Worm (Caenorhabditis elegans) whole organism, L4 larva: ENCODE results near the gene pmp-3.

Experiments used
- F49E8.2 ChIP-seq: sonication (generic microtip); optimal IDR thresholded peaks from 2 replicates; lab custom pipeline; 2016; ENCODE audit warnings: missing compliant biosample characterization, mild to moderate bottlenecking, missing genetic modification characterization, borderline replicate concordance
- R02D3.7 ChIP-seq: fragments of 150-350 bp; sonication (generic microtip); optimal IDR thresholded peaks from 3 replicates; lab custom pipeline; 2014; ENCODE audit warnings: missing biosample characterization, missing genetic modification characterization
- T26A8.4 ChIP-seq: fragments of 200-800 bp; sonication (Bioruptor generic); IDR thresholded peaks from 2 replicates; pipeline ENCODE4 v1.3.6; 2022; ENCODE audit warnings: missing genetic modification characterization, missing compliant biosample characterization
- Y105C5A.15 ChIP-seq: fragments of 200-800 bp; sonication (Bioruptor generic); IDR thresholded peaks from 2 replicates; pipeline ENCODE4 v1.3.6; 2022; ENCODE audit warnings: missing genetic modification characterization, missing compliant biosample characterization
- ZK546.5 ChIP-seq, 2 experiments: sonication (generic microtip); optimal IDR thresholded peaks; 2 replicates each; lab custom pipeline; 2017; ENCODE audit warnings: missing biosample characterization in 2 of 2, missing genetic modification characterization in 2 of 2
- aha-1 ChIP-seq: fragments of 150-350 bp; peaks from one replicate; lab custom pipeline; 2014; ENCODE audit warnings: missing biosample characterization, missing genetic modification characterization
- ceh-44 ChIP-seq: fragments of 200-800 bp; sonication (Bioruptor generic); IDR thresholded peaks from 2 replicates; pipeline ENCODE4 v1.3.6; 2022; ENCODE audit warnings: missing genetic modification reagents, missing genetic modification characterization, missing compliant biosample characterization
- cey-2 ChIP-seq: sonication (generic microtip); optimal IDR thresholded peaks from 3 replicates; lab custom pipeline; 2017; ENCODE audit warnings: missing genetic modification characterization, mild to moderate bottlenecking, missing compliant biosample characterization, antibody characterized with exemption, borderline replicate concordance; ENCODE audit not compliant: insufficient read depth
- dmd-9 ChIP-seq: fragments of 200-800 bp; sonication (Bioruptor generic); IDR thresholded peaks from 2 replicates; pipeline ENCODE4 v1.3.6; 2022; ENCODE audit warnings: missing genetic modification reagents, missing genetic modification characterization, missing compliant biosample characterization
- duxl-1 ChIP-seq: sonication (generic microtip); optimal IDR thresholded peaks from 2 replicates; lab custom pipeline; 2016; ENCODE audit warnings: mild to moderate bottlenecking, missing genetic modification characterization, moderate library complexity, missing compliant biosample characterization; ENCODE audit not compliant: poor library complexity
- dve-1 ChIP-seq: sonication (generic microtip); optimal IDR thresholded peaks from 2 replicates; lab custom pipeline; 2017; ENCODE audit warnings: antibody characterized with exemption, mild to moderate bottlenecking, missing genetic modification characterization, missing compliant biosample characterization; ENCODE audit not compliant: insufficient read depth
- egl-27 ChIP-seq: sonication (generic microtip); optimal IDR thresholded peaks from 3 replicates; lab custom pipeline; 2017; ENCODE audit warnings: missing biosample characterization, missing genetic modification reagents, missing genetic modification characterization
- egl-43 ChIP-seq: fragments of 200-800 bp; sonication (Bioruptor generic); IDR thresholded peaks from 2 replicates; pipeline ENCODE4 v1.3.6; 2022; ENCODE audit warnings: missing genetic modification reagents, missing genetic modification characterization, missing compliant biosample characterization
- fkh-10 ChIP-seq: fragments of 150-350 bp; optimal IDR thresholded peaks from 2 replicates; lab custom pipeline; 2014; ENCODE audit warnings: missing biosample characterization, missing genetic modification reagents, missing genetic modification characterization
- fos-1 ChIP-seq: fragments of 150-350 bp; optimal IDR thresholded peaks from 2 replicates; lab custom pipeline; 2014; ENCODE audit warnings: missing biosample characterization, missing genetic modification characterization
- gei-8 ChIP-seq: fragments of 200-800 bp; sonication (Bioruptor generic); optimal IDR thresholded peaks from 2 replicates; lab custom pipeline; 2018; ENCODE audit warnings: mild to moderate bottlenecking, missing genetic modification characterization, missing compliant biosample characterization
- hif-1 ChIP-seq, 2 experiments: sonication (generic microtip); optimal IDR thresholded peaks; 2 replicates each; lab custom pipeline; 2016 to 2017; ENCODE audit warnings: missing compliant biosample characterization in 2 of 2, missing genetic modification characterization in 2 of 2, missing genetic modification reagents in 2 of 2, missing genotype in 2 of 2, mild to moderate bottlenecking in 1 of 2
- hlh-30 ChIP-seq: sonication (generic microtip); optimal IDR thresholded peaks from 2 replicates; lab custom pipeline; 2017; ENCODE audit warnings: antibody characterized with exemption, mild to moderate bottlenecking, missing genetic modification characterization, missing compliant biosample characterization; ENCODE audit not compliant: insufficient read depth
- jun-1 ChIP-seq: fragments of 150-350 bp; optimal IDR thresholded peaks from 2 replicates; lab custom pipeline; 2014; ENCODE audit warnings: missing biosample characterization, missing genetic modification reagents, missing genetic modification characterization
- lim-7 ChIP-seq: fragments of 200-800 bp; sonication (Bioruptor generic); IDR thresholded peaks from 2 replicates; pipeline ENCODE4 v1.3.6; 2022; ENCODE audit warnings: missing genetic modification characterization, missing compliant biosample characterization
- lin-1 ChIP-seq: fragments of 200-800 bp; sonication (Bioruptor generic); IDR thresholded peaks from 2 replicates; pipeline ENCODE4 v1.3.6; 2022; ENCODE audit warnings: missing genetic modification reagents, missing genetic modification characterization, missing compliant biosample characterization
- lin-13 ChIP-seq: fragments of 150-350 bp; optimal IDR thresholded peaks from 2 replicates; lab custom pipeline; 2014; ENCODE audit warnings: missing biosample characterization, missing genetic modification reagents, missing genetic modification characterization
- lin-38 ChIP-seq: fragments of 200-800 bp; sonication (Bioruptor generic); IDR thresholded peaks from 2 replicates; pipeline ENCODE4 v1.3.6; 2022; ENCODE audit warnings: missing genetic modification reagents, missing genetic modification characterization, missing compliant biosample characterization
- lsy-2 ChIP-seq, 2 experiments: fragments of 150-350 bp in 1 of 2; sonication (generic microtip) in 1 of 2; optimal IDR thresholded peaks; 2 replicates each; lab custom pipeline; 2014 to 2017; ENCODE audit warnings: missing biosample characterization in 2 of 2, missing genetic modification characterization in 2 of 2
- madf-5 ChIP-seq, 2 experiments: fragments of 200-800 bp; sonication (Bioruptor generic); IDR thresholded peaks; 2 replicates each; pipeline ENCODE4 v1.3.6; 2022; ENCODE audit warnings: missing compliant biosample characterization in 2 of 2, missing genetic modification characterization in 2 of 2
- madf-9 ChIP-seq: fragments of 200-800 bp; sonication (Bioruptor generic); conservative IDR thresholded peaks from 2 replicates; pipeline ENCODE4 v1.3.6; 2022; ENCODE audit warnings: missing genetic modification reagents, missing genetic modification characterization, missing compliant biosample characterization
- mep-1 ChIP-seq: fragments of 150-350 bp; sonication (generic microtip); optimal IDR thresholded peaks from 3 replicates; lab custom pipeline; 2014; ENCODE audit warnings: missing biosample characterization, missing genetic modification characterization
- mes-2 ChIP-seq: sonication (generic microtip); optimal IDR thresholded peaks from 2 replicates; lab custom pipeline; 2016; ENCODE audit warnings: missing genotype, mild to moderate bottlenecking, missing genetic modification characterization, missing compliant biosample characterization; ENCODE audit not compliant: poor library complexity, severe bottlenecking
- nhr-10 ChIP-seq: fragments of 150-350 bp; optimal IDR thresholded peaks from 2 replicates; lab custom pipeline; 2014; ENCODE audit warnings: missing biosample characterization, missing genetic modification characterization
- nhr-11 ChIP-seq: fragments of 150-350 bp; optimal IDR thresholded peaks from 2 replicates; lab custom pipeline; 2014; ENCODE audit warnings: missing biosample characterization, missing genetic modification characterization
- nhr-111 ChIP-seq: fragments of 200-800 bp; sonication (Bioruptor generic); optimal IDR thresholded peaks from 2 replicates; lab custom pipeline; 2018; ENCODE audit warnings: mild to moderate bottlenecking, missing genetic modification characterization, missing compliant biosample characterization
- nhr-237 ChIP-seq: sonication (generic microtip); optimal IDR thresholded peaks from 2 replicates; lab custom pipeline; 2017; ENCODE audit warnings: missing biosample characterization, missing genetic modification characterization
- nhr-25 ChIP-seq: sonication (generic microtip); optimal IDR thresholded peaks from 2 replicates; lab custom pipeline; 2017; ENCODE audit warnings: missing genetic modification characterization, mild to moderate bottlenecking, missing compliant biosample characterization, antibody characterized with exemption, moderate library complexity, borderline replicate concordance; ENCODE audit not compliant: insufficient read depth
- nhr-28 ChIP-seq: fragments of 150-350 bp; optimal IDR thresholded peaks from 2 replicates; lab custom pipeline; 2014; ENCODE audit warnings: missing biosample characterization, missing genetic modification characterization
- nhr-77 ChIP-seq: fragments of 150-350 bp; optimal IDR thresholded peaks from 2 replicates; lab custom pipeline; 2014; ENCODE audit warnings: missing biosample characterization, missing genetic modification characterization
- pha-4 ChIP-seq, 2 experiments: fragments of 150-350 bp in 1 of 2; fragments of 200-800 bp in 1 of 2; sonication (Bioruptor generic) in 1 of 2; IDR thresholded peaks in 1 of 2; optimal IDR thresholded peaks in 1 of 2; 2 replicates each; pipeline versions ENCODE4 v1.3.6 to Lab custom; 2014 to 2022; ENCODE audit warnings: missing genetic modification characterization in 2 of 2, missing genetic modification reagents in 2 of 2, missing biosample characterization in 1 of 2, missing compliant biosample characterization in 1 of 2
- pqm-1 ChIP-seq: sonication (generic microtip); optimal IDR thresholded peaks from 2 replicates; lab custom pipeline; 2017; ENCODE audit warnings: missing biosample characterization, missing genetic modification characterization
- saeg-2 ChIP-seq: fragments of 200-800 bp; sonication (Bioruptor generic); IDR thresholded peaks from 2 replicates; pipeline ENCODE4 v1.3.6; 2022; ENCODE audit warnings: missing genetic modification reagents, missing genetic modification characterization, missing compliant biosample characterization
- sdz-12 ChIP-seq: fragments of 200-800 bp; sonication (Bioruptor generic); optimal IDR thresholded peaks from 2 replicates; lab custom pipeline; 2018; ENCODE audit warnings: mild to moderate bottlenecking, missing genetic modification characterization, missing compliant biosample characterization
- set-16 ChIP-seq: fragments of 200-800 bp; sonication (Bioruptor generic); IDR thresholded peaks from 2 replicates; pipeline ENCODE4 v1.3.6; 2022; ENCODE audit warnings: missing genetic modification reagents, missing genetic modification characterization, missing compliant biosample characterization
- snpc-1.2 ChIP-seq: fragments of 200-800 bp; sonication (Bioruptor generic); IDR thresholded peaks from 2 replicates; pipeline ENCODE4 v1.3.6; 2022; ENCODE audit warnings: missing genetic modification reagents, missing genetic modification characterization, missing compliant biosample characterization
- snpc-4 ChIP-seq: fragments of 150-350 bp; optimal IDR thresholded peaks from 2 replicates; lab custom pipeline; 2014; ENCODE audit warnings: missing biosample characterization, missing genetic modification characterization
- spr-1 ChIP-seq: sonication (generic microtip); optimal IDR thresholded peaks from 2 replicates; lab custom pipeline; 2016; ENCODE audit warnings: mild to moderate bottlenecking, missing genetic modification characterization, missing compliant biosample characterization
- spr-3 ChIP-seq: fragments of 200-800 bp; sonication (Bioruptor generic); optimal IDR thresholded peaks from 2 replicates; lab custom pipeline; 2018; ENCODE audit warnings: mild to moderate bottlenecking, missing genetic modification characterization, missing compliant biosample characterization
- zip-11 ChIP-seq: fragments of 200-800 bp; sonication (Bioruptor generic); IDR thresholded peaks from 2 replicates; pipeline ENCODE4 v1.3.6; 2022; ENCODE audit warnings: missing genetic modification characterization, missing compliant biosample characterization

The pmp-3 gene

ce11 chrV:14695713-14696112, 49.2 kb downstream of the pmp-3 start:
- TF ChIP-seq F49E8.2 (no peak), ZK546.5 (tag; optimal IDR thresholded peaks at IDR 0.05; lab: Kevin White, UChicago) (no peak), pha-4 (GFP tag; IDR thresholded peaks at IDR 0.05; lab: Robert Waterston, UW) (no peak), pha-4 (tag; optimal IDR thresholded peaks at IDR 0.05; lab: Kevin White, UChicago) (no peak), ceh-44 (GFP tag; lab: Robert Waterston, UW) (no peak), nhr-77 (tag; lab: Kevin White, UChicago) (no peak), cey-2 (tag; lab: Kevin White, UChicago) (no peak), dmd-9 (GFP tag; lab: Robert Waterston, UW) (no peak), nhr-10 (no peak), nhr-25 (tag; lab: Kevin White, UChicago) (no peak), fkh-10 (GFP tag; lab: Kevin White, UChicago) (no peak), mep-1 (tag; lab: Kevin White, UChicago) (no peak), egl-27 (tag; lab: Kevin White, UChicago) (no peak), nhr-111 (GFP tag; lab: Kevin White, UChicago) (no peak), madf-9 (GFP tag; lab: Robert Waterston, UW) (no peak), lsy-2 (tag; optimal IDR thresholded peaks at IDR 0.05; lab: Kevin White, UChicago) (no peak), madf-5 (GFP tag; IDR thresholded peaks at IDR 0.05; lab: Robert Waterston, UW) (no peak), R02D3.7 (tag; lab: Kevin White, UChicago) (no peak)
- TF ChIP-seq, all 104 proteins: peak for 0

ce11 chrV:14696604-14697307, 50.2 kb downstream of the pmp-3 start, which contains the start of gene unc-112:
Gene unc-112 (minus strand): TSS chrV:14696654.
- TF ChIP-seq lin-1 (GFP tag; lab: Robert Waterston, UW) (peak; percentile 54; the same call in 1 of the 2 replicates), lim-7 (GFP tag; lab: Robert Waterston, UW) (no peak), gei-8 (GFP tag; lab: Kevin White, UChicago) (peak; percentile 14), spr-3 (no peak), mes-2 (tag; lab: Kevin White, UChicago) (peak; percentile 61), dve-1 (peak; percentile 84), mep-1 (tag; lab: Kevin White, UChicago) (peak; percentile 94), hlh-30 (tag; lab: Kevin White, UChicago) (peak; percentile 67), nhr-28 (tag; lab: Kevin White, UChicago) (peak; percentile 90), madf-5 (GFP tag; IDR thresholded peaks at IDR 0.05; lab: Robert Waterston, UW) (0 out of 4 replicates have a peak, but pooled peaks of 1 of the 2 experiments have one; percentile 9), duxl-1 (tag; lab: Kevin White, UChicago) (peak; percentile 43), saeg-2 (GFP tag; lab: Robert Waterston, UW) (no peak), T26A8.4 (GFP tag; lab: Robert Waterston, UW) (peak; percentile 24; the same call in 1 of the 2 replicates), aha-1 (peak; percentile 98), lin-38 (peak; percentile 64), nhr-77 (tag; lab: Kevin White, UChicago) (peak; percentile 54), nhr-237 (tag; lab: Kevin White, UChicago) (no peak), sdz-12 (GFP tag; lab: Kevin White, UChicago) (no peak), zip-11 (GFP tag; lab: Robert Waterston, UW) (no peak), egl-43 (GFP tag; lab: Robert Waterston, UW) (peak; percentile 70; the same call in 1 of the 2 replicates), nhr-11 (tag; lab: Kevin White, UChicago) (peak; percentile 83), lin-13 (peak; percentile 58), hif-1 (tag; optimal IDR thresholded peaks at IDR 0.05; lab: Kevin White, UChicago) (peak in 1 of 2 experiments; percentile 68), snpc-1.2 (GFP tag; lab: Robert Waterston, UW) (no peak), set-16 (GFP tag; lab: Robert Waterston, UW) (peak; percentile 45), lsy-2 (tag; optimal IDR thresholded peaks at IDR 0.05; lab: Kevin White, UChicago) (peak; percentile 44 to 82), Y105C5A.15 (GFP tag; lab: Robert Waterston, UW) (no peak), fos-1 (tag; lab: Kevin White, UChicago) (no peak), spr-1 (tag; lab: Kevin White, UChicago) (peak; percentile 53), jun-1 (tag; lab: Kevin White, UChicago) (peak; percentile 45), pqm-1 (tag; lab: Kevin White, UChicago) (peak; percentile 84), snpc-4 (tag; lab: Kevin White, UChicago) (no peak)
